Worm (Caenorhabditis elegans) whole organism, L1 larva: ENCODE measurements around the gene sid-1.

Source experiments
- C34B4.2 ChIP-seq: sonication (generic microtip); optimal IDR thresholded peaks from 2 replicates; lab custom pipeline; 2017; ENCODE audit warnings: mild to moderate bottlenecking, missing genetic modification characterization, missing compliant biosample characterization
- fos-1 ChIP-seq: fragments of 150-350 bp; optimal IDR thresholded peaks from 2 replicates; lab custom pipeline; 2014; ENCODE audit warnings: missing biosample characterization, missing genetic modification characterization
- hlh-17 ChIP-seq: fragments of 200-800 bp; sonication (Bioruptor generic); optimal IDR thresholded peaks from 2 replicates; lab custom pipeline; 2018; ENCODE audit warnings: missing genetic modification characterization, mild to moderate bottlenecking, missing compliant biosample characterization, moderate library complexity, borderline replicate concordance
- nhr-237 ChIP-seq: fragments of 150-350 bp; optimal IDR thresholded peaks from 2 replicates; lab custom pipeline; 2014; ENCODE audit warnings: missing biosample characterization, missing genetic modification characterization
- nhr-28 ChIP-seq: fragments of 150-350 bp; optimal IDR thresholded peaks from 2 replicates; lab custom pipeline; 2014; ENCODE audit warnings: missing biosample characterization, missing genetic modification characterization
- rnt-1 ChIP-seq: sonication (generic microtip); optimal IDR thresholded peaks from 2 replicates; lab custom pipeline; 2016; ENCODE audit warnings: mild to moderate bottlenecking, missing genetic modification characterization, moderate library complexity, missing compliant biosample characterization
- sptf-1 ChIP-seq: fragments of 150-350 bp; optimal IDR thresholded peaks from 2 replicates; lab custom pipeline; 2014; ENCODE audit warnings: missing biosample characterization, missing genetic modification characterization

ce11 chrV:5165426-5165825 is 45.7 kb downstream of the sid-1 start, which contains the start of gene srw-140:
- no peak for TF ChIP-seq C34B4.2 (tag; lab: Kevin White, UChicago)
- TF ChIP-seq fos-1 (tag; lab: Kevin White, UChicago), result no peak
- no peak for TF ChIP-seq sptf-1 (tag; lab: Kevin White, UChicago)
- no peak for TF ChIP-seq nhr-28 (tag; lab: Kevin White, UChicago)
- no peak for TF ChIP-seq nhr-237 (tag; lab: Kevin White, UChicago)
- no peak for TF ChIP-seq hlh-17 (GFP tag; lab: Kevin White, UChicago)
- no peak for TF ChIP-seq rnt-1 (tag; lab: Kevin White, UChicago)
